Worm (Caenorhabditis elegans) whole organism, L3 larva: ENCODE measurements around the gene ints-13.

Experiments used
- aly-2 ChIP-seq: fragments of 150-350 bp; optimal IDR thresholded peaks from 2 replicates; lab custom pipeline; 2014; ENCODE audit warnings: missing biosample characterization, missing genetic modification characterization
- ama-1 ChIP-seq: fragments of 150-350 bp; optimal IDR thresholded peaks from 2 replicates; lab custom pipeline; 2018
- egl-27 ChIP-seq: sonication (generic microtip); optimal IDR thresholded peaks from 4 replicates; lab custom pipeline; 2017; ENCODE audit warnings: missing biosample characterization, missing genetic modification reagents, missing genetic modification characterization
- fos-1 ChIP-seq: fragments of 150-350 bp; optimal IDR thresholded peaks from 2 replicates; lab custom pipeline; 2014; ENCODE audit warnings: missing biosample characterization, missing genetic modification characterization
- lin-15B ChIP-seq: fragments of 150-350 bp; optimal IDR thresholded peaks from 2 replicates; lab custom pipeline; 2014; ENCODE audit warnings: missing biosample characterization, missing genetic modification characterization
- nhr-23 ChIP-seq: fragments of 150-350 bp; optimal IDR thresholded peaks from 2 replicates; lab custom pipeline; 2014; ENCODE audit warnings: missing biosample characterization, missing genetic modification reagents, missing genetic modification characterization
- nhr-77 ChIP-seq: fragments of 150-350 bp; optimal IDR thresholded peaks from 2 replicates; lab custom pipeline; 2014; ENCODE audit warnings: missing biosample characterization, missing genetic modification characterization
- pha-4 ChIP-seq: fragments of 150-350 bp; optimal IDR thresholded peaks from 2 replicates; lab custom pipeline; 2014; ENCODE audit warnings: missing biosample characterization, missing genetic modification reagents, missing genetic modification characterization
- ztf-11 ChIP-seq: fragments of 150-350 bp; optimal IDR thresholded peaks from 2 replicates; lab custom pipeline; 2014; ENCODE audit warnings: missing biosample characterization, missing genetic modification characterization

DNA sequence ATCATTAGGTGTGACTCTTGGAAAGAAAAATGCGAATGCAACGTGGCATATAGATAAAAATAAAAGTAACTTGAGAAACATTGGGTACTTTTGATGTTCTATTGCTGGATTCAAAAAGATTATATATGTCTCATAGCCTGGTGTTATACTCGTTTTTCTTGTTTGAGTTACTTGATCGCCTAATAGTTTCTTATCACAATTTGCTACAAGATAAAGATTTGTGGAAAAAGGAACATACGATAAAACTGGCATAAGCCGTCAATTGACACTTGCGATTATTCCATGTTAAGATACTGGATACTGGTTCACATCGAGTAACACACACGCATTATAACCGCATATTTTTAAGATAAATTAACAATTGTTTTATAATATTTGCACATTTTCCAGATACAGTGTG lies 15.2 kb upstream of the ints-13 start, which contains the start of gene grl-19:
- TF ChIP-seq egl-27 (tag; lab: Kevin White, UChicago) (no peak), aly-2 (tag; lab: Kevin White, UChicago) (no peak), ztf-11 (tag; lab: Kevin White, UChicago) (no peak), nhr-23 (tag; lab: Kevin White, UChicago) (no peak), nhr-77 (tag; lab: Kevin White, UChicago) (no peak), ama-1 (lab: Kevin White, UChicago) (no peak), lin-15B (tag; lab: Kevin White, UChicago) (no peak), fos-1 (no peak), pha-4 (tag; lab: Kevin White, UChicago) (no peak)
